Worm (Caenorhabditis elegans): Measurements from ENCODE around the gene mom-1.

DNA sequence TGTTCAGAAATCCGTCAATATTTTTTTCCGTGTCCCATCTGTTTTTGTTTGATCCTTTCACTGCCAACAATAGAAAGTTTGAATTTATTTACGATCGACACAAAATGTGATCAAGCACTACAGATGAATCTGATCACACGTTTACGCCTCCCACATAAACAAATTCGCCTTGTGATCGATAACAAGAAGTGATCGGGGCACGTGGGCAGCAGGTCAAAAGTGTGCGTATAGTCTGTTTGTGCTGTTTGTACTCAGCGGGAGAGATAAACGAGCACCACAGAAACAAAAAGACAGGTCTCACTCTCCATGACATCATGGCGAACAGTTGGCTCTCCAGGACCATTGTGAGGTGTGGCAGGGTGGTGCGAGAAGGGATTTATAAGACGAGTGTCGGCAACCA, 37.4 kb upstream of the mom-1 start:
- peak in 1 of 2 experiments; percentile 98 for TF ChIP-seq unc-62 (GFP tag; optimal IDR thresholded peaks at IDR 0.05 in 1 of 2)
- TF ChIP-seq unc-62 (tag; optimal IDR thresholded peaks at IDR 0.05): no peak
- TF ChIP-seq Y105C5A.15 (GFP tag; IDR thresholded peaks at IDR 0.05): no peak
- no peak for TF ChIP-seq ama-1 (optimal IDR thresholded peaks at IDR 0.05)
- peak; percentile 45; the same call in 1 of the 2 replicates for TF ChIP-seq set-16 (GFP tag; IDR thresholded peaks at IDR 0.05)
- no peak for TF ChIP-seq ces-1 (GFP tag; optimal IDR thresholded peaks at IDR 0.05)
- TF ChIP-seq mdt-29 (GFP tag; IDR thresholded peaks at IDR 0.05): peak; percentile 89
- no peak for TF ChIP-seq lin-29 (GFP tag; IDR thresholded peaks at IDR 0.05)
- peak; percentile 27; the same call in 1 of the 2 replicates for TF ChIP-seq ceh-20 (GFP tag; IDR thresholded peaks at IDR 0.05)
- TF ChIP-seq ceh-44 (GFP tag; IDR thresholded peaks at IDR 0.05): no peak
- TF ChIP-seq dmd-8 (GFP tag; IDR thresholded peaks at IDR 0.05): no peak

All from whole organism, L4 larva.